Fruit fly (Drosophila melanogaster) whole organism, embryonic: Measurements from ENCODE around the gene peng.

ENCODE experiments used
- Atf6 ChIP-seq: fragments of 200-800 bp; sonication (Bioruptor generic); IDR thresholded peaks from 2 replicates; pipeline ENCODE4 v1.3.6; 2022; ENCODE audit warnings: missing biosample characterization, missing genetic modification characterization
- Blimp-1 ChIP-seq: fragments of 200-800 bp; sonication (Bioruptor generic); optimal IDR thresholded peaks from 3 replicates; lab custom pipeline; 2018; ENCODE audit warnings: missing biosample characterization, missing genetic modification characterization, mild to moderate bottlenecking, moderate library complexity, missing genetic modification reagents
- CG10654 ChIP-seq: fragments of 200-800 bp; sonication (Bioruptor generic); optimal IDR thresholded peaks from 2 replicates; lab custom pipeline; 2016; ENCODE audit warnings: missing biosample characterization, missing genetic modification characterization
- CG11560 ChIP-seq: fragments of 200-800 bp; sonication (Bioruptor generic); IDR thresholded peaks from 3 replicates; pipeline ENCODE4 v1.3.6; 2022; ENCODE audit warnings: missing biosample characterization, missing genetic modification characterization
- CG12219 ChIP-seq: fragments of 200-800 bp; sonication (Bioruptor generic); optimal IDR thresholded peaks from 3 replicates; lab custom pipeline; 2018; ENCODE audit warnings: missing biosample characterization, mild to moderate bottlenecking, missing genetic modification characterization
- CG12236 ChIP-seq: fragments of 200-800 bp; sonication (Bioruptor generic); optimal IDR thresholded peaks from 2 replicates; lab custom pipeline; 2016; ENCODE audit warnings: missing biosample characterization, missing genetic modification characterization
- CG13424 ChIP-seq: fragments of 200-800 bp; sonication (Bioruptor generic); optimal IDR thresholded peaks from 2 replicates; lab custom pipeline; 2019; ENCODE audit warnings: missing biosample characterization, mild to moderate bottlenecking, missing genetic modification characterization, moderate library complexity
- CG14014 ChIP-seq: fragments of 200-800 bp; sonication (Bioruptor generic); IDR thresholded peaks from 2 replicates; pipeline ENCODE4 v1.3.6; 2022; ENCODE audit warnings: missing biosample characterization, missing genetic modification characterization
- CG14441 ChIP-seq: fragments of 200-800 bp; sonication (Bioruptor generic); IDR thresholded peaks from 2 replicates; pipeline ENCODE4 v1.3.6; 2022; ENCODE audit warnings: missing biosample characterization, missing genetic modification characterization
- CG15269 ChIP-seq: fragments of 200-800 bp; sonication (Bioruptor generic); optimal IDR thresholded peaks from 2 replicates; lab custom pipeline; 2018; ENCODE audit warnings: missing biosample characterization, mild to moderate bottlenecking, missing genetic modification characterization, moderate library complexity
- CG15514 ChIP-seq: fragments of 200-800 bp; sonication (Bioruptor generic); optimal IDR thresholded peaks from 3 replicates; lab custom pipeline; 2017; ENCODE audit warnings: missing biosample characterization, missing genetic modification characterization, mild to moderate bottlenecking, moderate library complexity, missing genetic modification reagents
- CG1602 ChIP-seq: fragments of 200-800 bp; sonication (Bioruptor generic); optimal IDR thresholded peaks from 3 replicates; lab custom pipeline; 2016; ENCODE audit warnings: missing biosample characterization, missing genetic modification characterization
- CG17186 ChIP-seq: fragments of 200-800 bp; sonication (Bioruptor generic); optimal IDR thresholded peaks from 3 replicates; lab custom pipeline; 2017; ENCODE audit warnings: missing biosample characterization, missing genetic modification reagents, missing genetic modification characterization
- CG18262 ChIP-seq: fragments of 200-800 bp; optimal IDR thresholded peaks from 3 replicates; lab custom pipeline; 2019; ENCODE audit warnings: missing biosample characterization, mild to moderate bottlenecking, missing genetic modification characterization, moderate library complexity
- CG1832 ChIP-seq: fragments of 200-800 bp; sonication (Bioruptor generic); optimal IDR thresholded peaks from 2 replicates; lab custom pipeline; 2017; ENCODE audit warnings: missing biosample characterization, mild to moderate bottlenecking, missing genetic modification characterization, inconsistent platforms
- CG2889 ChIP-seq: fragments of 200-800 bp; sonication (Bioruptor generic); IDR thresholded peaks from 3 replicates; pipeline ENCODE4 v1.3.6; 2022; ENCODE audit warnings: missing biosample characterization, missing genetic modification characterization
- CG3407 ChIP-seq: fragments of 200-800 bp; sonication (Bioruptor generic); optimal IDR thresholded peaks from 2 replicates; lab custom pipeline; 2018; ENCODE audit warnings: missing biosample characterization, mild to moderate bottlenecking, missing genetic modification characterization
- CG43689 ChIP-seq: fragments of 200-800 bp; sonication (Bioruptor generic); IDR thresholded peaks from 2 replicates; pipeline ENCODE4 v1.3.6; 2022; ENCODE audit warnings: missing biosample characterization, missing genetic modification characterization
- CG4730 ChIP-seq: fragments of 200-800 bp; sonication (Bioruptor generic); IDR thresholded peaks from 2 replicates; pipeline ENCODE4 v1.3.6; 2022; ENCODE audit warnings: missing biosample characterization, missing genetic modification characterization
- CG4854 ChIP-seq: fragments of 200-800 bp; sonication (Bioruptor generic); optimal IDR thresholded peaks from 2 replicates; lab custom pipeline; 2016; ENCODE audit warnings: missing biosample characterization, missing genetic modification characterization, inconsistent platforms
- CG7372 ChIP-seq: fragments of 200-800 bp; sonication (Bioruptor generic); IDR thresholded peaks from 2 replicates; pipeline ENCODE4 v1.3.6; 2022; ENCODE audit warnings: missing biosample characterization, missing genetic modification characterization
- CG8359 ChIP-seq: fragments of 200-800 bp; sonication (Bioruptor generic); optimal IDR thresholded peaks from 2 replicates; lab custom pipeline; 2017; ENCODE audit warnings: missing biosample characterization, mild to moderate bottlenecking, missing genetic modification characterization, borderline replicate concordance
- D ChIP-seq, 2 experiments: fragments of 200-800 bp in 1 of 2; fragments of >200 bp in 1 of 2; sonication (Bioruptor generic) in 1 of 2; optimal IDR thresholded peaks; 2 replicates in 1 of 2; 3 replicates in 1 of 2; lab custom pipeline; 2017; ENCODE audit warnings: mild to moderate bottlenecking in 1 of 2, missing biosample characterization in 1 of 2, missing genetic modification characterization in 1 of 2, missing genetic modification reagents in 1 of 2
- D19B ChIP-seq: fragments of 200-800 bp; sonication (Bioruptor generic); optimal IDR thresholded peaks from 2 replicates; lab custom pipeline; 2017; ENCODE audit warnings: missing biosample characterization, mild to moderate bottlenecking, missing genetic modification characterization
- Dref ChIP-seq: fragments of 200-800 bp; sonication (Bioruptor generic); IDR thresholded peaks from 2 replicates; pipeline ENCODE4 v1.3.6; 2022; ENCODE audit warnings: missing biosample characterization, missing genetic modification characterization
- Drgx ChIP-seq: fragments of 200-800 bp; sonication (Bioruptor generic); IDR thresholded peaks from 2 replicates; pipeline ENCODE4 v1.3.6; 2022; ENCODE audit warnings: missing biosample characterization, missing genetic modification characterization
- Hr78 ChIP-seq, 2 experiments: fragments of 200-800 bp in 1 of 2; fragments of >200 bp in 1 of 2; sonication (Bioruptor generic) in 1 of 2; optimal IDR thresholded peaks; 2 replicates each; lab custom pipeline; 2017 to 2019; ENCODE audit warnings: missing biosample characterization in 2 of 2, missing genetic modification characterization in 2 of 2, mild to moderate bottlenecking in 1 of 2, moderate library complexity in 1 of 2
- Hsf ChIP-seq: fragments of 200-800 bp; sonication (Bioruptor generic); optimal IDR thresholded peaks from 3 replicates; lab custom pipeline; 2016; ENCODE audit warnings: missing biosample characterization, missing genetic modification characterization
- Myb ChIP-seq: fragments of 200-800 bp; sonication (Bioruptor generic); optimal IDR thresholded peaks from 2 replicates; lab custom pipeline; 2016; ENCODE audit warnings: missing biosample characterization, missing genetic modification characterization
- Nf-YA ChIP-seq: fragments of 200-800 bp; sonication (Bioruptor generic); IDR thresholded peaks from 2 replicates; pipeline ENCODE4 v1.3.6; 2022; ENCODE audit warnings: missing biosample characterization, missing genetic modification characterization
- Nf-YC ChIP-seq: fragments of 200-800 bp; optimal IDR thresholded peaks from 3 replicates; lab custom pipeline; 2019; ENCODE audit warnings: missing biosample characterization, mild to moderate bottlenecking, missing genetic modification characterization, moderate library complexity
- Poxn ChIP-seq: fragments of 200-800 bp; sonication (Bioruptor generic); IDR thresholded peaks from 2 replicates; pipeline ENCODE4 v1.3.6; 2022; ENCODE audit warnings: missing biosample characterization, missing genetic modification characterization
- Ptx1 ChIP-seq: fragments of 200-800 bp; sonication (Bioruptor generic); IDR thresholded peaks from 2 replicates; pipeline ENCODE4 v1.3.6; 2022; ENCODE audit warnings: missing biosample characterization, missing genetic modification characterization
- Six4 ChIP-seq: fragments of 200-800 bp; sonication (Bioruptor generic); optimal IDR thresholded peaks from 2 replicates; lab custom pipeline; 2016; ENCODE audit warnings: missing biosample characterization, missing genetic modification characterization
- Tbp ChIP-seq: fragments of >200 bp; optimal IDR thresholded peaks from 2 replicates; lab custom pipeline; 2018; ENCODE audit warnings: missing biosample characterization, missing genetic modification characterization
- ara ChIP-seq: fragments of 200-800 bp; sonication (Bioruptor generic); IDR thresholded peaks from 2 replicates; pipeline ENCODE4 v1.3.6; 2022; ENCODE audit warnings: missing biosample characterization, missing genetic modification characterization
- bbx ChIP-seq: fragments of 200-800 bp; sonication (Bioruptor generic); IDR thresholded peaks from 2 replicates; pipeline ENCODE4 v1.3.6; 2022; ENCODE audit warnings: missing biosample characterization, missing genetic modification characterization; ENCODE audit not compliant: partially characterized antibody
- dan ChIP-seq: fragments of 200-800 bp; sonication (Bioruptor generic); IDR thresholded peaks from 2 replicates; pipeline ENCODE4 v1.3.6; 2022; ENCODE audit warnings: missing biosample characterization, missing genetic modification characterization
- ham ChIP-seq: fragments of 200-800 bp; sonication (Bioruptor generic); IDR thresholded peaks from 2 replicates; pipeline ENCODE4 v1.3.6; 2022; ENCODE audit warnings: missing biosample characterization, missing genetic modification characterization
- inv ChIP-seq: fragments of 200-800 bp; sonication (Bioruptor generic); IDR thresholded peaks from 2 replicates; pipeline ENCODE4 v1.3.6; 2022; ENCODE audit warnings: missing biosample characterization, missing genetic modification characterization; ENCODE audit not compliant: partially characterized antibody
- jigr1 ChIP-seq: fragments of 200-800 bp; sonication (Bioruptor generic); IDR thresholded peaks from 3 replicates; pipeline ENCODE4 v1.3.6; 2022; ENCODE audit warnings: missing biosample characterization, missing genetic modification characterization
- pum ChIP-seq: fragments of 200-800 bp; sonication (Bioruptor generic); optimal IDR thresholded peaks from 2 replicates; lab custom pipeline; 2016; ENCODE audit warnings: missing biosample characterization, missing genetic modification characterization
- pzg ChIP-seq: fragments of 200-800 bp; sonication (Bioruptor generic); optimal IDR thresholded peaks from 3 replicates; lab custom pipeline; 2018; ENCODE audit warnings: missing biosample characterization, mild to moderate bottlenecking, missing genetic modification characterization, moderate library complexity
- rib ChIP-seq: fragments of 200-800 bp; sonication (Bioruptor generic); IDR thresholded peaks from 2 replicates; pipeline ENCODE4 v1.3.6; 2022; ENCODE audit warnings: missing biosample characterization, missing genetic modification characterization
- sc ChIP-seq, 3 experiments: fragments of >200 bp in 2 of 3; fragments of 200-800 bp in 1 of 3; sonication (Bioruptor generic) in 1 of 3; optimal IDR thresholded peaks; 2 replicates in 2 of 3; 3 replicates in 1 of 3; lab custom pipeline; 2017; ENCODE audit warnings: mild to moderate bottlenecking in 1 of 3, missing biosample characterization in 1 of 3, missing genetic modification characterization in 1 of 3, missing genetic modification reagents in 1 of 3
- seq ChIP-seq: fragments of 200-800 bp; sonication (Bioruptor generic); IDR thresholded peaks from 2 replicates; pipeline ENCODE4 v1.3.6; 2022; ENCODE audit warnings: missing biosample characterization, missing genetic modification characterization
- tgo ChIP-seq: fragments of 200-800 bp; sonication (Bioruptor generic); IDR thresholded peaks from 3 replicates; pipeline ENCODE4 v1.3.6; 2022; ENCODE audit warnings: missing biosample characterization, missing genetic modification characterization
- unc-4 ChIP-seq: fragments of 200-800 bp; sonication (Bioruptor generic); IDR thresholded peaks from 2 replicates; pipeline ENCODE4 v1.3.6; 2022; ENCODE audit warnings: missing biosample characterization, missing genetic modification characterization; ENCODE audit not compliant: partially characterized antibody
- wor ChIP-seq: fragments of 200-800 bp; sonication (Bioruptor generic); IDR thresholded peaks from 2 replicates; pipeline ENCODE4 v1.3.6; 2022; ENCODE audit warnings: missing biosample characterization, missing genetic modification characterization

The peng gene

dm6 chrX:21339476-21339931 is 10.1 kb downstream of the peng start, which contains the start of the genes tty and fliI (continued):
- peak; percentile 92 for TF ChIP-seq Drgx
- TF ChIP-seq Dref, result peak; percentile 46
- TF ChIP-seq wor (GFP tag; lab: Robert Waterston, UW), result peak; percentile 81
- peak; percentile 89 for TF ChIP-seq pzg (GFP tag; lab: Kevin White, UChicago)
- peak; percentile 60 for TF ChIP-seq CG12219 (GFP tag; lab: Kevin White, UChicago)
- no peak for TF ChIP-seq D (optimal IDR thresholded peaks at IDR 0.05; lab: Kevin White, UChicago)
- TF ChIP-seq D (GFP tag; optimal IDR thresholded peaks at IDR 0.05; lab: Kevin White, UChicago), result peak; percentile 48
- peak; percentile 89 for TF ChIP-seq Myb (GFP tag; lab: Kevin White, UChicago)
- TF ChIP-seq tgo, result peak; percentile 89
- TF ChIP-seq CG4730 (GFP tag; lab: Robert Waterston, UW), result peak; percentile 87
- peak; percentile 53 for TF ChIP-seq CG43689 (GFP tag; lab: Robert Waterston, UW)
- 0 out of 2 replicates have a peak, but pooled peaks have one; percentile 42 for TF ChIP-seq Poxn (GFP tag; lab: Robert Waterston, UW)
- TF ChIP-seq CG1602 (GFP tag; lab: Kevin White, UChicago), result peak; percentile 80
- peak; percentile 39 for TF ChIP-seq Six4 (GFP tag; lab: Kevin White, UChicago)
- TF ChIP-seq CG14014 (GFP tag; lab: Robert Waterston, UW), result peak; percentile 83
- peak; percentile 66 for TF ChIP-seq CG3407 (GFP tag; lab: Kevin White, UChicago)
- peak; percentile 78 for TF ChIP-seq CG10654 (GFP tag; lab: Kevin White, UChicago)
- peak; percentile 70 for TF ChIP-seq CG18262 (tag; lab: Kevin White, UChicago)
- TF ChIP-seq pum, result peak; percentile 86
- TF ChIP-seq CG15514 (GFP tag; lab: Kevin White, UChicago), result peak; percentile 79
- TF ChIP-seq Atf6 (GFP tag; lab: Robert Waterston, UW), result peak; percentile 85
- TF ChIP-seq Nf-YA (GFP tag; lab: Robert Waterston, UW), result peak; percentile 77; the same call in 1 of the 2 replicates
- TF ChIP-seq bbx, result peak; percentile 20; the same call in 1 of the 2 replicates
- TF ChIP-seq CG14441 (GFP tag; lab: Robert Waterston, UW), result peak; percentile 94
- TF ChIP-seq seq (GFP tag; lab: Robert Waterston, UW), result peak; percentile 79
- peak; percentile 66 for TF ChIP-seq D19B (GFP tag; lab: Kevin White, UChicago)
- TF ChIP-seq jigr1 (GFP tag; lab: Robert Waterston, UW), result peak; percentile 78; the same call in 2 of the 3 replicates
- TF ChIP-seq Nf-YC (tag; lab: Kevin White, UChicago), result peak; percentile 22
- peak; percentile 75 for TF ChIP-seq CG15269 (tag; lab: Kevin White, UChicago)
- peak; percentile 88 for TF ChIP-seq ara (GFP tag; lab: Robert Waterston, UW)
- TF ChIP-seq CG12236 (GFP tag; lab: Kevin White, UChicago), result peak; percentile 50
- peak; percentile 83 for TF ChIP-seq CG7372
- no peak for TF ChIP-seq CG1832 (GFP tag; lab: Kevin White, UChicago)
- TF ChIP-seq rib, result peak; percentile 87
- no peak for TF ChIP-seq Tbp (GFP tag; lab: Kevin White, UChicago)
- peak; percentile 89 for TF ChIP-seq Hsf (GFP tag; lab: Kevin White, UChicago)
- peak; percentile 72 for TF ChIP-seq CG4854 (GFP tag; lab: Kevin White, UChicago)
- peak; percentile 60 for TF ChIP-seq Blimp-1 (GFP tag; lab: Kevin White, UChicago)
- TF ChIP-seq CG11560 (tag; lab: Robert Waterston, UW), result peak; percentile 75; the same call in 2 of the 3 replicates
- TF ChIP-seq inv (GFP tag; lab: Robert Waterston, UW), result peak; percentile 32; the same call in 1 of the 2 replicates
- no peak for TF ChIP-seq Hr78 (GFP tag; optimal IDR thresholded peaks at IDR 0.05; lab: Kevin White, UChicago)
- TF ChIP-seq Ptx1, result peak; percentile 94
- TF ChIP-seq sc (optimal IDR thresholded peaks at IDR 0.05; lab: Kevin White, UChicago), result no peak
- TF ChIP-seq sc (GFP tag; optimal IDR thresholded peaks at IDR 0.05; lab: Kevin White, UChicago), result peak; percentile 62
- TF ChIP-seq CG2889 (GFP tag; lab: Robert Waterston, UW), result peak; percentile 84
- peak; percentile 68 for TF ChIP-seq CG17186 (GFP tag; lab: Kevin White, UChicago)
- TF ChIP-seq CG8359 (GFP tag; lab: Kevin White, UChicago), result peak; percentile 26
- no peak for TF ChIP-seq unc-4 (GFP tag; lab: Robert Waterston, UW)
- peak; percentile 67; the same call in 1 of the 2 replicates for TF ChIP-seq ham (GFP tag; lab: Robert Waterston, UW)
- peak; percentile 68 for TF ChIP-seq CG13424 (tag; lab: Kevin White, UChicago)
- peak; percentile 52; the same call in 1 of the 2 replicates for TF ChIP-seq dan
